Fruit fly (Drosophila melanogaster) whole organism, embryonic: Measurements from ENCODE around the gene spel1.
A peak's percentile ranks its signal among the peaks of the same experiment; 100 is the strongest.

Experiments
- B-H2 ChIP-seq: fragments of 200-800 bp; sonication (Bioruptor generic); optimal IDR thresholded peaks from 2 replicates; lab custom pipeline; 2018; ENCODE audit warnings: missing biosample characterization, mild to moderate bottlenecking, missing genetic modification characterization
- CG10979 ChIP-seq: fragments of 200-800 bp; sonication (Bioruptor generic); optimal IDR thresholded peaks from 2 replicates; lab custom pipeline; 2018; ENCODE audit warnings: missing biosample characterization, mild to moderate bottlenecking, missing genetic modification characterization, moderate library complexity
- CG11085 ChIP-seq: fragments of 200-800 bp; sonication (Bioruptor generic); IDR thresholded peaks from 2 replicates; pipeline ENCODE4 v1.3.6; 2022; ENCODE audit warnings: missing biosample characterization, missing genetic modification characterization
- CG11456 ChIP-seq: fragments of 200-800 bp; sonication (Bioruptor generic); IDR thresholded peaks from 3 replicates; pipeline ENCODE4 v1.3.6; 2022; ENCODE audit warnings: missing biosample characterization, missing genetic modification characterization
- CG12942 ChIP-seq: fragments of 200-800 bp; sonication (Bioruptor generic); optimal IDR thresholded peaks from 3 replicates; lab custom pipeline; 2016; ENCODE audit warnings: missing biosample characterization, missing genetic modification characterization
- CG13775 ChIP-seq: fragments of 200-800 bp; sonication (Bioruptor generic); optimal IDR thresholded peaks from 3 replicates; lab custom pipeline; 2017; ENCODE audit warnings: missing biosample characterization, mild to moderate bottlenecking, missing genetic modification characterization
- CG17359 ChIP-seq: fragments of 200-800 bp; sonication (Bioruptor generic); optimal IDR thresholded peaks from 3 replicates; lab custom pipeline; 2018; ENCODE audit warnings: missing biosample characterization, mild to moderate bottlenecking, missing genetic modification characterization, moderate library complexity
- CG18011 ChIP-seq: fragments of 200-800 bp; sonication (Bioruptor generic); optimal IDR thresholded peaks from 2 replicates; lab custom pipeline; 2017; ENCODE audit warnings: missing biosample characterization, missing genetic modification characterization, mild to moderate bottlenecking, moderate library complexity, missing genotype
- CG4282 ChIP-seq: fragments of 200-800 bp; sonication (Bioruptor generic); optimal IDR thresholded peaks from 2 replicates; lab custom pipeline; 2016; ENCODE audit warnings: missing biosample characterization, missing genetic modification characterization
- CG4707 ChIP-seq: fragments of 200-800 bp; sonication (Bioruptor generic); optimal IDR thresholded peaks from 2 replicates; lab custom pipeline; 2018; ENCODE audit warnings: missing biosample characterization, mild to moderate bottlenecking, missing genetic modification characterization, moderate library complexity
- CG6854 ChIP-seq: fragments of 200-800 bp; sonication (Bioruptor generic); optimal IDR thresholded peaks from 3 replicates; lab custom pipeline; 2017; ENCODE audit warnings: missing biosample characterization, mild to moderate bottlenecking, missing genetic modification characterization
- CG7745 ChIP-seq: fragments of 200-800 bp; sonication (Bioruptor generic); optimal IDR thresholded peaks from 2 replicates; lab custom pipeline; 2018; ENCODE audit warnings: missing biosample characterization, mild to moderate bottlenecking, missing genetic modification characterization, moderate library complexity
- CG7839 ChIP-seq: fragments of 200-800 bp; sonication (Bioruptor generic); optimal IDR thresholded peaks from 3 replicates; lab custom pipeline; 2018; ENCODE audit warnings: missing biosample characterization, mild to moderate bottlenecking, missing genetic modification characterization, moderate library complexity
- CHES-1-like ChIP-seq: fragments of 200-800 bp; sonication (Bioruptor generic); optimal IDR thresholded peaks from 2 replicates; lab custom pipeline; 2016; ENCODE audit warnings: missing biosample characterization, missing genetic modification characterization
- D19A ChIP-seq: fragments of 200-800 bp; optimal IDR thresholded peaks from 3 replicates; lab custom pipeline; 2019; ENCODE audit warnings: missing biosample characterization, mild to moderate bottlenecking, missing genetic modification characterization, moderate library complexity
- Dip3 ChIP-seq: fragments of 200-800 bp; sonication (Bioruptor generic); optimal IDR thresholded peaks from 3 replicates; lab custom pipeline; 2016; ENCODE audit warnings: missing biosample characterization, missing genetic modification characterization
- Dref ChIP-seq: fragments of 200-800 bp; sonication (Bioruptor generic); IDR thresholded peaks from 2 replicates; pipeline ENCODE4 v1.3.6; 2022; ENCODE audit warnings: missing biosample characterization, missing genetic modification characterization
- Gsc ChIP-seq: fragments of 200-800 bp; sonication (Bioruptor generic); IDR thresholded peaks from 2 replicates; pipeline ENCODE4 v1.3.6; 2022; ENCODE audit warnings: missing biosample characterization, missing genetic modification characterization
- Gug ChIP-seq: fragments of 200-800 bp; sonication (Bioruptor generic); IDR thresholded peaks from 4 replicates; pipeline ENCODE4 v1.3.6; 2022; ENCODE audit warnings: missing biosample characterization, missing genetic modification characterization
- Hr3 ChIP-seq: fragments of 200-800 bp; sonication (Bioruptor generic); optimal IDR thresholded peaks from 3 replicates; lab custom pipeline; 2016; ENCODE audit warnings: missing biosample characterization, missing genetic modification characterization
- Meics ChIP-seq: fragments of 200-800 bp; sonication (Bioruptor generic); optimal IDR thresholded peaks from 2 replicates; lab custom pipeline; 2017; ENCODE audit warnings: missing biosample characterization, mild to moderate bottlenecking, missing genetic modification characterization
- PHDP ChIP-seq: fragments of 200-800 bp; sonication (Bioruptor generic); optimal IDR thresholded peaks from 3 replicates; lab custom pipeline; 2018; ENCODE audit warnings: missing biosample characterization, mild to moderate bottlenecking, missing genetic modification characterization, moderate library complexity
- Stat92E ChIP-seq, 3 experiments: fragments of >200 bp in 2 of 3; fragments of 200-800 bp in 1 of 3; sonication (Bioruptor generic) in 1 of 3; optimal IDR thresholded peaks; 2 replicates each; lab custom pipeline; 2017 to 2019; ENCODE audit warnings: missing biosample characterization in 3 of 3, missing genetic modification characterization in 3 of 3, mild to moderate bottlenecking in 1 of 3, moderate library complexity in 1 of 3
- Xbp1 ChIP-seq: fragments of 200-800 bp; sonication (Bioruptor generic); optimal IDR thresholded peaks from 3 replicates; lab custom pipeline; 2016; ENCODE audit warnings: missing biosample characterization, mild to moderate bottlenecking, missing genetic modification characterization
- ara ChIP-seq: fragments of 200-800 bp; sonication (Bioruptor generic); IDR thresholded peaks from 2 replicates; pipeline ENCODE4 v1.3.6; 2022; ENCODE audit warnings: missing biosample characterization, missing genetic modification characterization
- caup ChIP-seq: fragments of 200-800 bp; sonication (Bioruptor generic); optimal IDR thresholded peaks from 3 replicates; lab custom pipeline; 2017; ENCODE audit warnings: missing biosample characterization, mild to moderate bottlenecking, missing genetic modification characterization, moderate library complexity; ENCODE audit not compliant: severe bottlenecking
- chn ChIP-seq: fragments of 200-800 bp; sonication (Bioruptor generic); optimal IDR thresholded peaks from 2 replicates; lab custom pipeline; 2016; ENCODE audit warnings: missing biosample characterization, missing genetic modification characterization
- dati ChIP-seq: fragments of 200-800 bp; sonication (Bioruptor generic); IDR thresholded peaks from 2 replicates; pipeline ENCODE4 v1.3.6; 2022; ENCODE audit warnings: missing biosample characterization, missing genetic modification characterization
- disco-r ChIP-seq: fragments of 200-800 bp; sonication (Bioruptor generic); optimal IDR thresholded peaks from 2 replicates; lab custom pipeline; 2016; ENCODE audit warnings: missing biosample characterization, missing genetic modification characterization
- dm ChIP-seq: fragments of 200-800 bp; sonication (Bioruptor generic); optimal IDR thresholded peaks from 3 replicates; lab custom pipeline; 2016; ENCODE audit warnings: missing biosample characterization, missing genetic modification characterization
- dmrt99B ChIP-seq: fragments of 200-800 bp; sonication (Bioruptor generic); optimal IDR thresholded peaks from 2 replicates; lab custom pipeline; 2018; ENCODE audit warnings: missing biosample characterization, mild to moderate bottlenecking, missing genetic modification characterization, moderate library complexity
- ems ChIP-seq: fragments of 200-800 bp; sonication (Bioruptor generic); optimal IDR thresholded peaks from 3 replicates; lab custom pipeline; 2016; ENCODE audit warnings: missing biosample characterization, missing genetic modification characterization
- esg ChIP-seq: fragments of 200-800 bp; sonication (Bioruptor generic); conservative IDR thresholded peaks from 2 replicates; pipeline ENCODE4 v1.3.6; 2022; ENCODE audit warnings: missing biosample characterization, missing genetic modification characterization
- fd96Cb ChIP-seq: fragments of 200-800 bp; sonication (Bioruptor generic); optimal IDR thresholded peaks from 2 replicates; lab custom pipeline; 2018; ENCODE audit warnings: missing biosample characterization, mild to moderate bottlenecking, missing genetic modification characterization, moderate library complexity
- grau ChIP-seq: fragments of 200-800 bp; optimal IDR thresholded peaks from 3 replicates; lab custom pipeline; 2019; ENCODE audit warnings: missing biosample characterization, mild to moderate bottlenecking, missing genetic modification characterization, moderate library complexity
- gsb ChIP-seq: fragments of 200-800 bp; sonication (Bioruptor generic); IDR thresholded peaks from 2 replicates; pipeline ENCODE4 v1.3.6; 2022; ENCODE audit warnings: missing biosample characterization, missing genetic modification characterization
- gsb-n ChIP-seq: fragments of 200-800 bp; sonication (Bioruptor generic); optimal IDR thresholded peaks from 3 replicates; lab custom pipeline; 2018; ENCODE audit warnings: missing biosample characterization, mild to moderate bottlenecking, missing genetic modification characterization
- hbn ChIP-seq: fragments of 200-800 bp; sonication (Bioruptor generic); IDR thresholded peaks from 2 replicates; pipeline ENCODE4 v1.3.6; 2022; ENCODE audit warnings: missing biosample characterization, missing genetic modification characterization; ENCODE audit not compliant: partially characterized antibody
- hth ChIP-seq: fragments of >200 bp; optimal IDR thresholded peaks from 2 replicates; lab custom pipeline; 2017; ENCODE audit warnings: inconsistent platforms
- lola ChIP-seq, 3 experiments: fragments of >200 bp in 2 of 3; fragments of 200-800 bp in 1 of 3; sonication (Bioruptor generic) in 1 of 3; optimal IDR thresholded peaks; 2 replicates each; lab custom pipeline; 2017 to 2019; ENCODE audit warnings: missing biosample characterization in 3 of 3, missing genetic modification characterization in 3 of 3, mild to moderate bottlenecking in 1 of 3, moderate library complexity in 1 of 3
- nerfin-2 ChIP-seq: fragments of 200-800 bp; sonication (Bioruptor generic); IDR thresholded peaks from 2 replicates; pipeline ENCODE4 v1.3.6; 2022; ENCODE audit warnings: missing biosample characterization, missing genetic modification characterization; ENCODE audit not compliant: partially characterized antibody
- nom ChIP-seq: fragments of 200-800 bp; sonication (Bioruptor generic); optimal IDR thresholded peaks from 2 replicates; lab custom pipeline; 2017; ENCODE audit warnings: missing biosample characterization, missing genetic modification characterization, mild to moderate bottlenecking, moderate library complexity, missing genetic modification reagents
- org-1 ChIP-seq: fragments of 200-800 bp; sonication (Bioruptor generic); optimal IDR thresholded peaks from 2 replicates; lab custom pipeline; 2017; ENCODE audit warnings: missing biosample characterization, missing genetic modification characterization
- peb ChIP-seq: fragments of 200-800 bp; sonication (Bioruptor generic); IDR thresholded peaks from 2 replicates; pipeline ENCODE4 v1.3.6; 2022; ENCODE audit warnings: missing biosample characterization, missing genetic modification characterization
- phol ChIP-seq: fragments of 200-800 bp; sonication (Bioruptor generic); optimal IDR thresholded peaks from 3 replicates; lab custom pipeline; 2018; ENCODE audit warnings: missing biosample characterization, mild to moderate bottlenecking, missing genetic modification characterization, moderate library complexity
- pros ChIP-seq: fragments of 200-800 bp; sonication (Bioruptor generic); optimal IDR thresholded peaks from 3 replicates; lab custom pipeline; 2019; ENCODE audit warnings: missing biosample characterization, mild to moderate bottlenecking, missing genetic modification characterization, moderate library complexity
- sd ChIP-seq: fragments of 200-800 bp; sonication (Bioruptor generic); optimal IDR thresholded peaks from 3 replicates; lab custom pipeline; 2018; ENCODE audit warnings: missing biosample characterization, mild to moderate bottlenecking, missing genetic modification characterization, moderate library complexity
- sug ChIP-seq: fragments of 200-800 bp; optimal IDR thresholded peaks from 2 replicates; lab custom pipeline; 2019; ENCODE audit warnings: missing biosample characterization, mild to moderate bottlenecking, missing genetic modification characterization, moderate library complexity
- tna ChIP-seq: fragments of 200-800 bp; sonication (Bioruptor generic); IDR thresholded peaks from 2 replicates; pipeline ENCODE4 v1.3.6; 2022; ENCODE audit warnings: missing biosample characterization, missing genetic modification characterization; ENCODE audit not compliant: partially characterized antibody
- unpg ChIP-seq: fragments of 200-800 bp; sonication (Bioruptor generic); optimal IDR thresholded peaks from 3 replicates; lab custom pipeline; 2018; ENCODE audit warnings: missing biosample characterization, mild to moderate bottlenecking, missing genetic modification characterization, moderate library complexity

The spel1 gene

DNA sequence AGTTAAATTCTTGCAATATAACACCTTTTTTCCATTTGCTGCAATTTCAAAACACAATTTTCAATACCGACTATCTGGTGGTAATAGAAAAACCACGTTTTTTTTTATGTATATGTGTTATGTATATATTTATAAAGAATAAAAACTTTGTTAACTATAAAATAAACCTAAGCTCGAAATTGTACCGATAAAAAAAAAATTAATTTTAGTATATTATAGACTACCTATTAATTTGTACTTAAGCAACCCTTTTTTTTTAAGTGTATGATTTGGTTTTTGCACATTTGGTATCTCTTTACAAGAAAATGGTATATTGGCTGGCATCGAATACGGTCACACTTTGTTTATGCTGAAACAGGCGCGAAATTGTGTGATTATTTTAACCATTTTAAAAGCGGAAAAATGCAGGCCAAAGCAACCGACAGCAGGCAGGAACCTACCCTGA is at the start of gene spel1 (continued):
- TF ChIP-seq dati (GFP tag; lab: Robert Waterston, UW) (no peak), nerfin-2 (GFP tag; lab: Robert Waterston, UW) (no peak), Stat92E (GFP tag; optimal IDR thresholded peaks at IDR 0.05; lab: Kevin White, UChicago) (peak in 1 of 3 experiments; percentile 10), CG6854 (peak; percentile 60), gsb-n (tag; lab: Kevin White, UChicago) (peak; percentile 76), esg (GFP tag; lab: Robert Waterston, UW) (peak; percentile 48; the same call in 1 of the 2 replicates), nom (GFP tag; lab: Kevin White, UChicago) (peak; percentile 36), ems (GFP tag; lab: Kevin White, UChicago) (peak; percentile 24), caup (GFP tag; lab: Kevin White, UChicago) (peak; percentile 59), D19A (peak; percentile 82), Dref (no peak), peb (GFP tag; lab: Robert Waterston, UW) (no peak), CG11085 (GFP tag; lab: Robert Waterston, UW) (peak; percentile 72), B-H2 (GFP tag; lab: Kevin White, UChicago) (no peak), CG17359 (tag; lab: Kevin White, UChicago) (peak; percentile 85), CG7745 (tag; lab: Kevin White, UChicago) (no peak), Hr3 (GFP tag; lab: Kevin White, UChicago) (peak; percentile 81), sd (tag; lab: Kevin White, UChicago) (peak; percentile 42), Xbp1 (GFP tag; lab: Kevin White, UChicago) (peak; percentile 80), hth (no peak), phol (tag; lab: Kevin White, UChicago) (peak; percentile 89), lola (GFP tag; optimal IDR thresholded peaks at IDR 0.05; lab: Kevin White, UChicago) (peak in 1 of 3 experiments; percentile 82), fd96Cb (peak; percentile 77), dmrt99B (tag; lab: Kevin White, UChicago) (peak; percentile 86), Meics (GFP tag; lab: Kevin White, UChicago) (peak; percentile 83), tna (no peak), CG13775 (peak; percentile 60), unpg (GFP tag; lab: Kevin White, UChicago) (peak; percentile 86), PHDP (peak; percentile 91), CHES-1-like (GFP tag; lab: Kevin White, UChicago) (no peak), CG12942 (GFP tag; lab: Kevin White, UChicago) (peak; percentile 51), org-1 (GFP tag; lab: Kevin White, UChicago) (no peak), gsb (GFP tag; lab: Robert Waterston, UW) (peak; percentile 40; the same call in 1 of the 2 replicates), CG18011 (GFP tag; lab: Kevin White, UChicago) (peak; percentile 28), disco-r (no peak), ara (GFP tag; lab: Robert Waterston, UW) (peak; percentile 81), CG7839 (tag; lab: Kevin White, UChicago) (peak; percentile 88), Dip3 (GFP tag; lab: Kevin White, UChicago) (no peak), CG10979 (peak; percentile 83), CG4707 (GFP tag; lab: Kevin White, UChicago) (no peak), pros (no peak), Gsc (GFP tag; lab: Robert Waterston, UW) (no peak), Gug (GFP tag; lab: Robert Waterston, UW) (no peak), dm (no peak), sug (tag; lab: Kevin White, UChicago) (peak; percentile 68), CG11456 (GFP tag; lab: Robert Waterston, UW) (peak; percentile 74; the same call in 2 of the 3 replicates), grau (tag; lab: Kevin White, UChicago) (peak; percentile 83), hbn (GFP tag; lab: Robert Waterston, UW) (no peak), CG4282 (GFP tag; lab: Kevin White, UChicago) (no peak), chn (no peak)
